Fruit fly (Drosophila melanogaster) whole organism, embryonic: ENCODE results near the gene MtnF.
A peak's percentile ranks its signal among the peaks of the same experiment; 100 is the strongest.

Source experiments
- Atf3 ChIP-seq: fragments of 200-800 bp; sonication (Bioruptor generic); optimal IDR thresholded peaks from 3 replicates; lab custom pipeline; 2016; ENCODE audit warnings: missing biosample characterization, missing genetic modification characterization
- Bteb2 ChIP-seq: fragments of 200-800 bp; sonication (Bioruptor generic); optimal IDR thresholded peaks from 2 replicates; lab custom pipeline; 2016; ENCODE audit warnings: missing biosample characterization, missing genetic modification characterization
- CG12219 ChIP-seq: fragments of 200-800 bp; sonication (Bioruptor generic); optimal IDR thresholded peaks from 3 replicates; lab custom pipeline; 2018; ENCODE audit warnings: missing biosample characterization, mild to moderate bottlenecking, missing genetic modification characterization
- CG12299 ChIP-seq: fragments of 200-800 bp; sonication (Bioruptor generic); optimal IDR thresholded peaks from 2 replicates; lab custom pipeline; 2018; ENCODE audit warnings: missing biosample characterization, mild to moderate bottlenecking, missing genetic modification characterization
- CG12769 ChIP-seq: fragments of 200-800 bp; sonication (Bioruptor generic); optimal IDR thresholded peaks from 2 replicates; lab custom pipeline; 2019; ENCODE audit warnings: missing biosample characterization, mild to moderate bottlenecking, missing genetic modification characterization, moderate library complexity
- CG13894 ChIP-seq: fragments of 200-800 bp; sonication (Bioruptor generic); optimal IDR thresholded peaks from 3 replicates; lab custom pipeline; 2018; ENCODE audit warnings: missing biosample characterization, mild to moderate bottlenecking, missing genetic modification characterization, moderate library complexity
- CG15601 ChIP-seq: fragments of 200-800 bp; sonication (Bioruptor generic); optimal IDR thresholded peaks from 3 replicates; lab custom pipeline; 2019; ENCODE audit warnings: missing biosample characterization, mild to moderate bottlenecking, missing genetic modification characterization, moderate library complexity
- CG1602 ChIP-seq: fragments of 200-800 bp; sonication (Bioruptor generic); optimal IDR thresholded peaks from 3 replicates; lab custom pipeline; 2016; ENCODE audit warnings: missing biosample characterization, missing genetic modification characterization
- CG17829 ChIP-seq: fragments of 200-800 bp; optimal IDR thresholded peaks from 2 replicates; lab custom pipeline; 2019; ENCODE audit warnings: missing biosample characterization, mild to moderate bottlenecking, missing genetic modification characterization, moderate library complexity
- CG18619 ChIP-seq: fragments of 200-800 bp; sonication (Bioruptor generic); optimal IDR thresholded peaks from 3 replicates; lab custom pipeline; 2017; ENCODE audit warnings: missing biosample characterization, mild to moderate bottlenecking, missing genetic modification characterization
- CG30403 ChIP-seq: fragments of 200-800 bp; sonication (Bioruptor generic); optimal IDR thresholded peaks from 3 replicates; lab custom pipeline; 2016; ENCODE audit warnings: missing biosample characterization, missing genetic modification characterization
- CG32767 ChIP-seq: fragments of 200-800 bp; sonication (Bioruptor generic); IDR thresholded peaks from 2 replicates; pipeline ENCODE4 v1.3.6; 2022; ENCODE audit warnings: missing biosample characterization, missing genetic modification characterization
- CG34376 ChIP-seq: fragments of 200-800 bp; sonication (Bioruptor generic); optimal IDR thresholded peaks from 2 replicates; lab custom pipeline; 2018; ENCODE audit warnings: missing biosample characterization, mild to moderate bottlenecking, missing genetic modification characterization
- CG3726 ChIP-seq: fragments of 200-800 bp; sonication (Bioruptor generic); IDR thresholded peaks from 3 replicates; pipeline ENCODE4, ENCODE4 v1.3.6; 2022; ENCODE audit warnings: missing biosample characterization, missing genetic modification characterization
- CG4617 ChIP-seq: fragments of 200-800 bp; sonication (Bioruptor generic); optimal IDR thresholded peaks from 3 replicates; lab custom pipeline; 2016; ENCODE audit warnings: missing biosample characterization, missing genetic modification characterization, borderline replicate concordance
- CG4820 ChIP-seq: fragments of 200-800 bp; sonication (Bioruptor generic); optimal IDR thresholded peaks from 3 replicates; lab custom pipeline; 2016; ENCODE audit warnings: missing biosample characterization, missing genetic modification characterization
- CG6791 ChIP-seq: fragments of 200-800 bp; sonication (Bioruptor generic); IDR thresholded peaks from 3 replicates; pipeline ENCODE4 v1.3.6; 2022; ENCODE audit warnings: missing biosample characterization, missing genetic modification characterization; ENCODE audit not compliant: partially characterized antibody
- CG7372 ChIP-seq: fragments of 200-800 bp; sonication (Bioruptor generic); IDR thresholded peaks from 2 replicates; pipeline ENCODE4 v1.3.6; 2022; ENCODE audit warnings: missing biosample characterization, missing genetic modification characterization
- CG7786 ChIP-seq: fragments of 200-800 bp; sonication (Bioruptor generic); optimal IDR thresholded peaks from 2 replicates; lab custom pipeline; 2016; ENCODE audit warnings: missing biosample characterization, missing genetic modification characterization
- CG7839 ChIP-seq: fragments of 200-800 bp; sonication (Bioruptor generic); optimal IDR thresholded peaks from 3 replicates; lab custom pipeline; 2018; ENCODE audit warnings: missing biosample characterization, mild to moderate bottlenecking, missing genetic modification characterization, moderate library complexity
- CG8924 ChIP-seq: fragments of 200-800 bp; optimal IDR thresholded peaks from 3 replicates; lab custom pipeline; 2019; ENCODE audit warnings: missing biosample characterization, mild to moderate bottlenecking, missing genetic modification characterization, moderate library complexity
- CG9437 ChIP-seq: fragments of 200-800 bp; sonication (Bioruptor generic); optimal IDR thresholded peaks from 2 replicates; lab custom pipeline; 2018; ENCODE audit warnings: missing biosample characterization, mild to moderate bottlenecking, missing genetic modification characterization
- D19B ChIP-seq: fragments of 200-800 bp; sonication (Bioruptor generic); optimal IDR thresholded peaks from 2 replicates; lab custom pipeline; 2017; ENCODE audit warnings: missing biosample characterization, mild to moderate bottlenecking, missing genetic modification characterization
- Dfd ChIP-seq, 2 experiments: fragments of >200 bp; optimal IDR thresholded peaks; 2 replicates each; lab custom pipeline; 2017; ENCODE audit warnings: missing biosample characterization in 2 of 2, missing genetic modification characterization in 2 of 2
- H2.0 ChIP-seq: fragments of 200-800 bp; sonication (Bioruptor generic); IDR thresholded peaks from 2 replicates; pipeline ENCODE4 v1.3.6; 2022; ENCODE audit warnings: missing biosample characterization, missing genetic modification characterization
- HmgD ChIP-seq: fragments of 200-800 bp; sonication (Bioruptor generic); optimal IDR thresholded peaks from 3 replicates; lab custom pipeline; 2016; ENCODE audit warnings: missing biosample characterization, missing genetic modification characterization
- Hmx ChIP-seq: fragments of 200-800 bp; sonication (Bioruptor generic); optimal IDR thresholded peaks from 2 replicates; lab custom pipeline; 2016; ENCODE audit warnings: missing biosample characterization, missing genetic modification characterization
- Kr ChIP-seq: fragments of 200-800 bp; sonication (Bioruptor generic); optimal IDR thresholded peaks from 2 replicates; lab custom pipeline; 2017; ENCODE audit warnings: missing biosample characterization, mild to moderate bottlenecking, missing genetic modification characterization
- NC2α ChIP-seq: fragments of 200-800 bp; sonication (Bioruptor generic); optimal IDR thresholded peaks from 2 replicates; lab custom pipeline; 2016; ENCODE audit warnings: missing biosample characterization, missing genetic modification characterization
- NC2β ChIP-seq: fragments of 200-800 bp; sonication (Bioruptor generic); optimal IDR thresholded peaks from 2 replicates; lab custom pipeline; 2016; ENCODE audit warnings: missing biosample characterization, missing genetic modification characterization
- Nf-YA ChIP-seq: fragments of 200-800 bp; sonication (Bioruptor generic); IDR thresholded peaks from 2 replicates; pipeline ENCODE4 v1.3.6; 2022; ENCODE audit warnings: missing biosample characterization, missing genetic modification characterization
- Rx ChIP-seq: fragments of 200-800 bp; sonication (Bioruptor generic); IDR thresholded peaks from 2 replicates; pipeline ENCODE4 v1.3.6; 2022; ENCODE audit warnings: missing biosample characterization, missing genetic modification characterization
- Sox102F ChIP-seq: fragments of 200-800 bp; sonication (Bioruptor generic); optimal IDR thresholded peaks from 2 replicates; lab custom pipeline; 2018; ENCODE audit warnings: missing biosample characterization, mild to moderate bottlenecking, missing genetic modification characterization, moderate library complexity
- abd-A ChIP-seq: fragments of 200-800 bp; sonication (Bioruptor generic); optimal IDR thresholded peaks from 3 replicates; lab custom pipeline; 2019; ENCODE audit warnings: missing biosample characterization, mild to moderate bottlenecking, missing genetic modification characterization, moderate library complexity
- ato ChIP-seq: fragments of 200-800 bp; sonication (Bioruptor generic); IDR thresholded peaks from 2 replicates; pipeline ENCODE4 v1.3.6; 2022; ENCODE audit warnings: missing biosample characterization, missing genetic modification characterization; ENCODE audit not compliant: partially characterized antibody
- cad ChIP-seq: fragments of >200 bp; optimal IDR thresholded peaks from 2 replicates; lab custom pipeline; 2017; ENCODE audit warnings: missing biosample characterization, missing genetic modification characterization
- chn ChIP-seq: fragments of 200-800 bp; sonication (Bioruptor generic); optimal IDR thresholded peaks from 2 replicates; lab custom pipeline; 2016; ENCODE audit warnings: missing biosample characterization, missing genetic modification characterization
- ci ChIP-seq: fragments of 200-800 bp; sonication (Bioruptor generic); IDR thresholded peaks from 3 replicates; pipeline ENCODE4 v1.3.6; 2022; ENCODE audit warnings: missing biosample characterization, missing genetic modification characterization
- crol ChIP-seq: fragments of 200-800 bp; sonication (Bioruptor generic); IDR thresholded peaks from 2 replicates; pipeline ENCODE4 v1.3.6; 2022; ENCODE audit warnings: missing biosample characterization, missing genetic modification characterization
- gem ChIP-seq: fragments of 200-800 bp; sonication (Bioruptor generic); optimal IDR thresholded peaks from 2 replicates; lab custom pipeline; 2019; ENCODE audit warnings: missing biosample characterization, mild to moderate bottlenecking, missing genetic modification characterization, moderate library complexity
- gsb ChIP-seq: fragments of 200-800 bp; sonication (Bioruptor generic); IDR thresholded peaks from 2 replicates; pipeline ENCODE4 v1.3.6; 2022; ENCODE audit warnings: missing biosample characterization, missing genetic modification characterization
- ham ChIP-seq: fragments of 200-800 bp; sonication (Bioruptor generic); IDR thresholded peaks from 2 replicates; pipeline ENCODE4 v1.3.6; 2022; ENCODE audit warnings: missing biosample characterization, missing genetic modification characterization
- peb ChIP-seq: fragments of 200-800 bp; sonication (Bioruptor generic); IDR thresholded peaks from 2 replicates; pipeline ENCODE4 v1.3.6; 2022; ENCODE audit warnings: missing biosample characterization, missing genetic modification characterization
- row ChIP-seq: fragments of 200-800 bp; sonication (Bioruptor generic); IDR thresholded peaks from 3 replicates; pipeline ENCODE4 v1.3.6; 2022; ENCODE audit warnings: missing biosample characterization, missing genetic modification characterization
- schlank ChIP-seq: fragments of 200-800 bp; sonication (Bioruptor generic); optimal IDR thresholded peaks from 2 replicates; lab custom pipeline; 2018; ENCODE audit warnings: missing biosample characterization, mild to moderate bottlenecking, missing genetic modification characterization
- seq ChIP-seq: fragments of 200-800 bp; sonication (Bioruptor generic); IDR thresholded peaks from 2 replicates; pipeline ENCODE4 v1.3.6; 2022; ENCODE audit warnings: missing biosample characterization, missing genetic modification characterization
- sr ChIP-seq: fragments of 200-800 bp; sonication (Bioruptor generic); IDR thresholded peaks from 3 replicates; pipeline ENCODE4 v1.3.6; 2022; ENCODE audit warnings: missing biosample characterization, missing genetic modification characterization
- stc ChIP-seq: fragments of 200-800 bp; sonication (Bioruptor generic); IDR thresholded peaks from 2 replicates; pipeline ENCODE4 v1.3.6; 2022; ENCODE audit warnings: missing biosample characterization, missing genetic modification characterization
- tio ChIP-seq: fragments of 200-800 bp; sonication (Bioruptor generic); optimal IDR thresholded peaks from 2 replicates; lab custom pipeline; 2017; ENCODE audit warnings: missing biosample characterization, missing genetic modification characterization, inconsistent platforms
- trem ChIP-seq: fragments of 200-800 bp; optimal IDR thresholded peaks from 3 replicates; lab custom pipeline; 2019; ENCODE audit warnings: missing biosample characterization, mild to moderate bottlenecking, missing genetic modification characterization, moderate library complexity
- wor ChIP-seq: fragments of 200-800 bp; sonication (Bioruptor generic); IDR thresholded peaks from 2 replicates; pipeline ENCODE4 v1.3.6; 2022; ENCODE audit warnings: missing biosample characterization, missing genetic modification characterization

The MtnF gene

DNA sequence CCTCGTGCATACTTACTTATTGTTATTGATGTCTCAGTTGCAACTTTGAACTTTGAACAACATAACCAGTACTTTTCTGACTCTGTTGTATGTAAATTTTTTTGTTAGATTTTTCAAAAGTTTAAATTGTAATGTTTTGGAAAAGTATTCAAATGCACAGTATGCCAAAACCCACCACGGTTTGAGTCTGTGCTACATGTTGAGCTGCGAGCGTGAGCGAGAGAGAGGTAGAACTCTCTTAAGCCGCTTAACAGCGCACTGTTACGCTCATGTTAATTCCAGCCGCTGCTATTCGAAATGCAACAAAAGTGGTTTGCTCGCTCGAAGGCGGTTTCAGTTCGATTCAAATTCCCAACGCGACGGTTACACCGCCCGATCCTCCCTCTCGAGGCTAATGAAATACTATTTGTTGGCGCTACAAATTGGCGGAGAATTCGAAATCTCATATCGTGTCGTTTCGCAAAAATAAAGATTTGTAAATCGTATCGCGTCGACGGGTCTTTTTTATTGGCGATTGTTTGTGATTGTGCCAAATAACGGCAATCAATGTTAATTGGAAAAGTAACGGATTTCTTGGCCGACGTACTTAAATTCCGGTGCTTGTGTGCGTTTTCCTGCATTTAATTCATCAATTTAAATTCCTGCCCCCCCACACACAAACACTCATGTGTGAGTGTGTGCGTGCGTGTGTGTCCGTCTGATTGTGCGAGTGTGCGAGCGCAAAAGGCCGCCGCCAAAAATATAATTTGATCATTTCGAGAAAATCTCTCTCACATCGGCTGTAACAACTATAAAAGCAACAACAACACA is 45.9 kb downstream of the MtnF start (continued):
- TF ChIP-seq CG34376 (GFP tag; lab: Kevin White, UChicago), result peak; percentile 48
- peak; percentile 3 for TF ChIP-seq CG8924 (tag; lab: Kevin White, UChicago)
- TF ChIP-seq CG12299 (tag; lab: Kevin White, UChicago), result peak; percentile 31
- TF ChIP-seq CG9437 (GFP tag; lab: Kevin White, UChicago), result no peak
- peak; percentile 21 for TF ChIP-seq CG13894 (tag; lab: Kevin White, UChicago)
- no peak for TF ChIP-seq Kr (GFP tag; lab: Kevin White, UChicago)
- no peak for TF ChIP-seq CG18619 (GFP tag; lab: Kevin White, UChicago)
- no peak for TF ChIP-seq row (GFP tag; lab: Robert Waterston, UW)
- TF ChIP-seq Dfd (GFP tag; optimal IDR thresholded peaks at IDR 0.05; lab: Kevin White, UChicago), result no peak
- TF ChIP-seq abd-A (tag; lab: Kevin White, UChicago), result no peak
- peak; percentile 15 for TF ChIP-seq CG7839
- no peak for TF ChIP-seq stc
- TF ChIP-seq Sox102F (GFP tag; lab: Kevin White, UChicago), result no peak
- no peak for TF ChIP-seq H2.0
- peak; percentile 2 for TF ChIP-seq trem (tag; lab: Kevin White, UChicago)
- TF ChIP-seq ato (GFP tag; lab: Robert Waterston, UW), result no peak
- peak; percentile 29 for TF ChIP-seq NC2β (GFP tag; lab: Kevin White, UChicago)
- no peak for TF ChIP-seq D19B (GFP tag; lab: Kevin White, UChicago)
- no peak for TF ChIP-seq CG32767
- TF ChIP-seq CG12769 (tag; lab: Kevin White, UChicago), result peak; percentile 22
- TF ChIP-seq CG17829 (tag; lab: Kevin White, UChicago), result peak; percentile 3

- no peak for TF ChIP-seq ci
- TF ChIP-seq Atf3 (GFP tag; lab: Kevin White, UChicago), result no peak
- no peak for TF ChIP-seq Nf-YA (GFP tag; lab: Robert Waterston, UW)
- no peak for TF ChIP-seq tio (GFP tag; lab: Kevin White, UChicago)
- peak; percentile 80 for TF ChIP-seq HmgD
- no peak for TF ChIP-seq crol (GFP tag; lab: Robert Waterston, UW)
- TF ChIP-seq wor (GFP tag; lab: Robert Waterston, UW), result no peak
- TF ChIP-seq gsb, result no peak
- TF ChIP-seq Rx (GFP tag; lab: Robert Waterston, UW), result no peak
- TF ChIP-seq CG30403 (GFP tag; lab: Kevin White, UChicago), result no peak
- TF ChIP-seq gem (tag; lab: Kevin White, UChicago), result no peak
- TF ChIP-seq sr (GFP tag; lab: Robert Waterston, UW), result no peak
- no peak for TF ChIP-seq ham
- TF ChIP-seq CG7372, result no peak
- TF ChIP-seq CG6791, result no peak
- no peak for TF ChIP-seq peb (GFP tag; lab: Robert Waterston, UW)
- TF ChIP-seq CG7786 (GFP tag; lab: Kevin White, UChicago), result no peak
- no peak for TF ChIP-seq CG4820
- no peak for TF ChIP-seq NC2α (GFP tag; lab: Kevin White, UChicago)
- TF ChIP-seq cad (GFP tag; lab: Kevin White, UChicago), result no peak
- TF ChIP-seq chn (GFP tag; lab: Kevin White, UChicago), result peak; percentile 66
- no peak for TF ChIP-seq CG3726 (GFP tag; lab: Robert Waterston, UW)
- no peak for TF ChIP-seq CG12219 (GFP tag; lab: Kevin White, UChicago)
- no peak for TF ChIP-seq Hmx (GFP tag; lab: Kevin White, UChicago)
- TF ChIP-seq Bteb2 (GFP tag; lab: Kevin White, UChicago), result no peak
- TF ChIP-seq seq, result no peak
- TF ChIP-seq schlank (tag; lab: Kevin White, UChicago), result no peak
- no peak for TF ChIP-seq CG1602 (GFP tag; lab: Kevin White, UChicago)
- TF ChIP-seq CG4617 (GFP tag; lab: Kevin White, UChicago), result no peak
- no peak for TF ChIP-seq CG15601 (tag; lab: Kevin White, UChicago)
Measured at dm6 chr3R:24586453-24586886, 48.5 kb downstream of the MtnF start.
